Worm (Caenorhabditis elegans) whole organism, L2 larva: Measurements from ENCODE around the gene ZK1010.12.

Source experiments
- F13H6.1 ChIP-seq: sonication (generic microtip); optimal IDR thresholded peaks from 2 replicates; lab custom pipeline; 2016; ENCODE audit warnings: missing genetic modification characterization, missing compliant biosample characterization
- R02D3.7 ChIP-seq: fragments of 150-350 bp; optimal IDR thresholded peaks from 2 replicates; lab custom pipeline; 2014; ENCODE audit warnings: missing biosample characterization, missing genetic modification characterization
- ZK546.5 ChIP-seq: sonication (generic microtip); optimal IDR thresholded peaks from 2 replicates; lab custom pipeline; 2017; ENCODE audit warnings: missing biosample characterization, missing genetic modification characterization
- mab-5 ChIP-seq: fragments of 150-350 bp; optimal IDR thresholded peaks from 2 replicates; lab custom pipeline; 2014; ENCODE audit warnings: missing biosample characterization, missing genetic modification characterization
- mbf-1 ChIP-seq: sonication (generic microtip); optimal IDR thresholded peaks from 2 replicates; lab custom pipeline; 2017; ENCODE audit warnings: missing biosample characterization, missing genetic modification characterization
- nhr-11 ChIP-seq: fragments of 150-350 bp; optimal IDR thresholded peaks from 2 replicates; lab custom pipeline; 2014; ENCODE audit warnings: missing biosample characterization, missing genetic modification characterization
- nhr-12 ChIP-seq: fragments of 150-350 bp; optimal IDR thresholded peaks from 2 replicates; lab custom pipeline; 2014; ENCODE audit warnings: missing biosample characterization, missing genetic modification characterization
- nhr-25 ChIP-seq: fragments of 150-350 bp; sonication (generic microtip); optimal IDR thresholded peaks from 3 replicates; lab custom pipeline; 2014; ENCODE audit warnings: missing biosample characterization, missing genetic modification characterization
- skn-1 ChIP-seq: sonication (generic microtip); optimal IDR thresholded peaks from 2 replicates; lab custom pipeline; 2017; ENCODE audit warnings: missing biosample characterization, missing genetic modification characterization
- unc-62 ChIP-seq: fragments of 150-350 bp; optimal IDR thresholded peaks from 2 replicates; lab custom pipeline; 2014; ENCODE audit warnings: missing biosample characterization, missing genetic modification reagents, missing genetic modification characterization

DNA sequence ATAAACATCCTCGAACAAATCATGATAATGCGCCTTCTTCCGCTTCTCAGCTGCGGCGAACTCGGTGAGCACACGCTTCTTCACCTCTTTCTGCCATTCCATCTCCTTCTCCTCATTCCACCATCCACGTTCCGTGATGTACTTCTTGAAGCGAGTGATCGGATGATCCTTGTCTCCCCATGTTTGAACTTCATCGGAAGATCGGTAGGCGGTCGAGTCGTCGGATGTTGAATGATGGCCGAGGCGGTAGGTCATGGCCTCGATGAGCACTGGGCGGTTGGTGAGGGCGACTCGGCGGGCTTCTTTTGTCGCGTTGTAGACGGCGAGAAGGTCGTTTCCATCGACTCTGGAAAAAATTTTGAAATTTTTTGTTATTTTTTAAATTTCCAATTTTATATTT lies 22.8 kb upstream of the ZK1010.12 start:
- TF ChIP-seq nhr-25 (tag; lab: Kevin White, UChicago): no peak
- TF ChIP-seq nhr-11 (tag; lab: Kevin White, UChicago): no peak
- no peak for TF ChIP-seq unc-62 (GFP tag; lab: Kevin White, UChicago)
- no peak for TF ChIP-seq skn-1
- no peak for TF ChIP-seq mab-5
- no peak for TF ChIP-seq F13H6.1 (tag; lab: Kevin White, UChicago)
- TF ChIP-seq mbf-1: no peak
- no peak for TF ChIP-seq nhr-12
- no peak for TF ChIP-seq ZK546.5 (tag; lab: Kevin White, UChicago)
- TF ChIP-seq R02D3.7 (tag; lab: Kevin White, UChicago): no peak
